Fruit fly (Drosophila melanogaster): ENCODE measurements around the gene lft.

Gene lft

DNA sequence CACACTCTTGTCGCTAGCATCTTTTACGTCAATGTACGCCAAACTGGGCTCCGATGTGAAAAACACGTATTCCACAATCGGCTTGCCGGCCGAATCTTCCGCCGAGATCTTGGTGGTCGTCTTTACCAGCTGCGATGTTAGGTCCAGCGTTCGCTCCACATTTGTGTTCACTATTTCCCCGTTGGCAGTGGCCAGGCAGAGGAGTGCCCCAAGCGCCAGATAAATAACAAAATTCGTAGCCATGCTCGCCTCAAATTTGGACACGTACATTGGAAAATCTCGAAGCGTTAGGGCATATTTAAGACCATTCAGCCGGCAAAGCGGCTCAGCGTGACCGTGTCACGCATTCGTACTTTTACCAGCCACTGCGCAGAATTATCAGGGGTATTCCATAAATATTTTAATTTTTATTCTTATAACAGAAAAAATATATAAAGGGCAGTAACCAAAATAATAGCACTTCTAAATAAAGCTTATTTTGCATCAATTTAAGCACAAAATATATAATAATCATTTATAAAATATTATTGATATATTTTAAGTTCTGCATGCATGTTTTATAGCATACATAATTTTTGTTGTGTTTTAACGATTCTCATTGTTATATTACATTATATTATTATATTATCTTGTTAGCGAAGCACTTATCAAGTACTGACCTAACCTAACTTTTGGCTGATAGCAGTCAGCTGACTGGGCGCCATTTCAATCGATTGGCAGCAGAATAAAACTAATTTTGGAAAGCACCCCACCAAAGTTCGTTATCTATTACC is 11.4 kb downstream of the lft start, which contains the start of the genes CG33303 and dpr19 (continued):
- peak; percentile 68 for TF ChIP-seq CG18619 (GFP tag; optimal IDR thresholded peaks at IDR 0.05)
- peak; percentile 18 for TF ChIP-seq CG17802 (tag; optimal IDR thresholded peaks at IDR 0.05)
- peak; percentile 85 for TF ChIP-seq Fer1 (GFP tag; optimal IDR thresholded peaks at IDR 0.05)
- TF ChIP-seq fu2 (GFP tag; optimal IDR thresholded peaks at IDR 0.05), result no peak
- no peak for TF ChIP-seq gt (GFP tag; IDR thresholded peaks at IDR 0.05)
- TF ChIP-seq CG12155 (GFP tag; optimal IDR thresholded peaks at IDR 0.05), result peak; percentile 50
- TF ChIP-seq CG1529 (GFP tag; optimal IDR thresholded peaks at IDR 0.05), result peak; percentile 33
- peak; percentile 35; the same call in 1 of the 2 replicates for TF ChIP-seq CG13287 (GFP tag; IDR thresholded peaks at IDR 0.05; ENCODE audit: partially characterized antibody)
- TF ChIP-seq CG1602 (GFP tag; optimal IDR thresholded peaks at IDR 0.05), result peak; percentile 52
- TF ChIP-seq pfk (GFP tag; optimal IDR thresholded peaks at IDR 0.05), result peak; percentile 61
- no peak; the same call in 2 of the 3 replicates for TF ChIP-seq CG14050 (GFP tag; IDR thresholded peaks at IDR 0.05)
- peak; percentile 83 for TF ChIP-seq vvl (GFP tag; IDR thresholded peaks at IDR 0.05)
- TF ChIP-seq CG11695 (GFP tag; IDR thresholded peaks at IDR 0.05), result peak; percentile 76
- no peak for TF ChIP-seq aop (GFP tag; IDR thresholded peaks at IDR 0.05)
- TF ChIP-seq wdn (GFP tag; IDR thresholded peaks at IDR 0.05), result no peak
- TF ChIP-seq CG18599 (GFP tag; optimal IDR thresholded peaks at IDR 0.05), result peak; percentile 62
- TF ChIP-seq bigmax (GFP tag; optimal IDR thresholded peaks at IDR 0.05), result peak; percentile 95
- no peak for TF ChIP-seq sens-2 (GFP tag; IDR thresholded peaks at IDR 0.05)
- TF ChIP-seq Dip2 (GFP tag; IDR thresholded peaks at IDR 0.05), result no peak
- TF ChIP-seq ham (GFP tag; IDR thresholded peaks at IDR 0.05), result no peak
- TF ChIP-seq CG31388 (GFP tag; optimal IDR thresholded peaks at IDR 0.05), result no peak
- peak; percentile 32 for TF ChIP-seq nom (GFP tag; optimal IDR thresholded peaks at IDR 0.05)
- peak; percentile 74 for TF ChIP-seq caup (GFP tag; optimal IDR thresholded peaks at IDR 0.05; ENCODE audit: severe bottlenecking)
- peak in 1 of 2 experiments; percentile 83 for TF ChIP-seq bsh (GFP tag; optimal IDR thresholded peaks at IDR 0.05)
- TF ChIP-seq Nf-YC (tag; optimal IDR thresholded peaks at IDR 0.05), result peak; percentile 79
- TF ChIP-seq CG32532 (GFP tag; IDR thresholded peaks at IDR 0.05), result peak; percentile 82
- TF ChIP-seq CG34422 (GFP tag; IDR thresholded peaks at IDR 0.05), result peak; percentile 87; the same call in 2 of the 3 replicates
- peak; percentile 10 for TF ChIP-seq psq (GFP tag; optimal IDR thresholded peaks at IDR 0.05)
- TF ChIP-seq insv (GFP tag; optimal IDR thresholded peaks at IDR 0.05), result peak in 1 of 2 experiments; percentile 30
- peak; percentile 50 for TF ChIP-seq CG13123 (GFP tag; optimal IDR thresholded peaks at IDR 0.05)
- TF ChIP-seq Nf-YB (GFP tag; optimal IDR thresholded peaks at IDR 0.05), result peak; percentile 49
- no peak for TF ChIP-seq GATAe (GFP tag; conservative IDR thresholded peaks at IDR 0.05)
- TF ChIP-seq Kr (GFP tag; optimal IDR thresholded peaks at IDR 0.05), result no peak
- TF ChIP-seq klu (GFP tag; IDR thresholded peaks at IDR 0.05), result no peak
- peak; percentile 58 for TF ChIP-seq esg (GFP tag; conservative IDR thresholded peaks at IDR 0.05)
- peak; percentile 73; the same call in 1 of the 2 replicates for TF ChIP-seq CG32767 (GFP tag; IDR thresholded peaks at IDR 0.05)
- TF ChIP-seq CG6654 (GFP tag; optimal IDR thresholded peaks at IDR 0.05), result peak; percentile 16
- peak; percentile 67 for TF ChIP-seq CG1233 (GFP tag; optimal IDR thresholded peaks at IDR 0.05)
- no peak; the same call in 1 of the 2 replicates for TF ChIP-seq ttk (GFP tag; IDR thresholded peaks at IDR 0.05)
- TF ChIP-seq Dll (GFP tag; IDR thresholded peaks at IDR 0.05; ENCODE audit: partially characterized antibody), result peak; percentile 38; the same call in 1 of the 4 replicates
- TF ChIP-seq D19B (GFP tag; optimal IDR thresholded peaks at IDR 0.05), result peak; percentile 21
- TF ChIP-seq lmd (GFP tag; IDR thresholded peaks at IDR 0.05), result peak; percentile 52; the same call in 1 of the 2 replicates
- TF ChIP-seq CG9817 (tag; optimal IDR thresholded peaks at IDR 0.05), result peak; percentile 59
- TF ChIP-seq ATbp (GFP tag; optimal IDR thresholded peaks at IDR 0.05), result peak; percentile 71
- TF ChIP-seq al (GFP tag; IDR thresholded peaks at IDR 0.05), result no peak; the same call in 1 of the 2 replicates
- no peak for TF ChIP-seq Nf-YA (GFP tag; IDR thresholded peaks at IDR 0.05)
- no peak for TF ChIP-seq mirr (GFP tag; optimal IDR thresholded peaks at IDR 0.05)
- TF ChIP-seq CG8089 (GFP tag; optimal IDR thresholded peaks at IDR 0.05), result no peak
- TF ChIP-seq CG4424 (GFP tag; optimal IDR thresholded peaks at IDR 0.05), result peak; percentile 71

Measured in whole organism, embryonic.